Worm (Caenorhabditis elegans): ENCODE measurements around the gene clec-241.

The clec-241 gene

ce11 chrV:17005189-17005588 lies 7.9 kb downstream of the clec-241 start, which contains the start of gene srh-131:
TSS of gene srh-131 (plus strand) at chrV:17005489.
- TF ChIP-seq tbp1 (GFP tag; optimal IDR thresholded peaks at IDR 0.05) = no peak
- no peak for TF ChIP-seq tbx-9 (tag; optimal IDR thresholded peaks at IDR 0.05; ENCODE audit: borderline replicate concordance)
- no peak for TF ChIP-seq sea-2 (GFP tag; IDR thresholded peaks at IDR 0.05)
- TF ChIP-seq ceh-27 (GFP tag; optimal IDR thresholded peaks at IDR 0.05) = no peak
- TF ChIP-seq nfyb-1 (GFP tag; IDR thresholded peaks at IDR 0.05) = no peak
- TF ChIP-seq Y56A3A.18 (GFP tag; IDR thresholded peaks at IDR 0.05) = no peak
- TF ChIP-seq aptf-2 (GFP tag; conservative IDR thresholded peaks at IDR 0.05) = no peak
- no peak for TF ChIP-seq tlf-1 (GFP tag; optimal IDR thresholded peaks at IDR 0.05)
- no peak for TF ChIP-seq F33H1.4 (GFP tag; IDR thresholded peaks at IDR 0.05)
- TF ChIP-seq hrde-1 (tag; optimal IDR thresholded peaks at IDR 0.05; ENCODE audit: borderline replicate concordance) = no peak
- no peak for TF ChIP-seq ceh-91 (GFP tag; IDR thresholded peaks at IDR 0.05)
- TF ChIP-seq ztf-22 (GFP tag; optimal IDR thresholded peaks at IDR 0.05) = no peak
- TF ChIP-seq dox-1 (GFP tag; IDR thresholded peaks at IDR 0.05) = no peak
- TF ChIP-seq ztf-25 (GFP tag; IDR thresholded peaks at IDR 0.05) = no peak
- no peak for TF ChIP-seq gei-17 (GFP tag; optimal IDR thresholded peaks at IDR 0.05)
- no peak for TF ChIP-seq chd-7 (tag; optimal IDR thresholded peaks at IDR 0.05)
- no peak for TF ChIP-seq attf-6 (GFP tag; IDR thresholded peaks at IDR 0.05)
- TF ChIP-seq madf-3 (GFP tag; IDR thresholded peaks at IDR 0.05) = no peak
- TF ChIP-seq F22D6.2 (tag; optimal IDR thresholded peaks at IDR 0.05) = no peak
- TF ChIP-seq rec-8 (tag; optimal IDR thresholded peaks at IDR 0.05) = no peak

ce11 chrV:17001167-17001566 lies 12.0 kb downstream of the clec-241 start, which contains the start of gene sri-9:
TSS of gene sri-9 (plus strand) at chrV:17001467.
- TF ChIP-seq attf-3 (GFP tag; conservative IDR thresholded peaks at IDR 0.05) = no peak
- TF ChIP-seq mcd-1 (GFP tag; IDR thresholded peaks at IDR 0.05) = no peak
- TF ChIP-seq nhr-80 (tag; optimal IDR thresholded peaks at IDR 0.05) = no peak
- TF ChIP-seq nfya-1 (tag; optimal IDR thresholded peaks at IDR 0.05; ENCODE audit: borderline replicate concordance, insufficient read depth) = no peak
- no peak for TF ChIP-seq rec-8 (tag; optimal IDR thresholded peaks at IDR 0.05)
- no peak for TF ChIP-seq madf-3 (GFP tag; IDR thresholded peaks at IDR 0.05)
- TF ChIP-seq egrh-3 (GFP tag; IDR thresholded peaks at IDR 0.05) = no peak
- TF ChIP-seq aptf-3 (GFP tag; IDR thresholded peaks at IDR 0.05) = no peak
- no peak for TF ChIP-seq lsy-27 (tag; optimal IDR thresholded peaks at IDR 0.05; ENCODE audit: borderline replicate concordance, insufficient read depth)

ce11 chrV:17000635-17001034 lies 12.5 kb downstream of the clec-241 start:
- TF ChIP-seq F33H1.4 (GFP tag; IDR thresholded peaks at IDR 0.05) = no peak
- TF ChIP-seq nhr-179 (tag; optimal IDR thresholded peaks at IDR 0.05) = no peak
- no peak for TF ChIP-seq nhr-90 (tag; optimal IDR thresholded peaks at IDR 0.05)

ce11 chrV:17000204-17000603 lies 12.9 kb downstream of the clec-241 start, which contains the start of gene str-217:
TSS of gene str-217 (minus strand) at chrV:17000304.
- TF ChIP-seq egrh-3 (GFP tag; IDR thresholded peaks at IDR 0.05) (no peak), unc-130 (GFP tag; optimal IDR thresholded peaks at IDR 0.05) (no peak), tlf-1 (GFP tag; optimal IDR thresholded peaks at IDR 0.05) (no peak), tbx-9 (tag; optimal IDR thresholded peaks at IDR 0.05; ENCODE audit: borderline replicate concordance) (no peak), D2030.7 (GFP tag; IDR thresholded peaks at IDR 0.05) (no peak), snpc-1.1 (tag; optimal IDR thresholded peaks at IDR 0.05; ENCODE audit: insufficient read depth) (no peak), snpc-1.3 (tag; optimal IDR thresholded peaks at IDR 0.05; ENCODE audit: insufficient read depth) (no peak), let-526 (GFP tag; IDR thresholded peaks at IDR 0.05) (no peak), F33H1.4 (GFP tag; IDR thresholded peaks at IDR 0.05) (no peak), madf-10 (tag; optimal IDR thresholded peaks at IDR 0.05) (no peak), ceh-40 (GFP tag; IDR thresholded peaks at IDR 0.05) (no peak), chd-7 (tag; optimal IDR thresholded peaks at IDR 0.05) (no peak), let-607 (tag; optimal IDR thresholded peaks at IDR 0.05) (no peak), ceh-100 (GFP tag; IDR thresholded peaks at IDR 0.05) (no peak), snpc-4 (GFP tag; optimal IDR thresholded peaks at IDR 0.05) (no peak), snpc-4 (tag; optimal IDR thresholded peaks at IDR 0.05) (no peak)

Measured in whole organism, young adult.